Fruit fly (Drosophila melanogaster): Measurements from ENCODE around the gene prt.

The prt gene

DNA sequence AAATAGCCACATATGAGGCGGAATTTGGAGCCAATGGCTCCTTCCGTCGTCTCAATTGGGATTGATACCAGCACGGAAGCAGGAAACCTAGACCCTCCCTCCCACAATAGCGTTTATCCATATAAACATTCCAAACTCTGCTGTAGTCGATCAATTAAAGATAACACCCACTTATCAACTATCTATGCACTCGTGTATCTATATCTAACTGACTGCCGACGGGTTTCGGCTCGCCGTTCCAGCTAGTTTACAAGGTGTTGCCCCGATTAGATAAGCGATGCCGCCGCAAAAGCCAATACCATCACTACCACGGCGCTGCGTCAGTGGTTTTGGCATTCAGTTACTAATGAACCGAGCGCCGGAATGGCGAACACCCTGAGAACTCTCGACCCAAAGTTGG is 12.4 kb upstream of the prt start, which contains the start of gene CG10300:
CG10300 (plus strand) TSS at position 333 of the 400 bp plus-strand sequence.
- TF ChIP-seq CG12768 (GFP tag; optimal IDR thresholded peaks at IDR 0.05) (peak; percentile 7), CG7045 (GFP tag; optimal IDR thresholded peaks at IDR 0.05) (no peak), cnc (optimal IDR thresholded peaks at IDR 0.05) (no peak), cic (GFP tag; optimal IDR thresholded peaks at IDR 0.05) (peak; percentile 53)

DNA sequence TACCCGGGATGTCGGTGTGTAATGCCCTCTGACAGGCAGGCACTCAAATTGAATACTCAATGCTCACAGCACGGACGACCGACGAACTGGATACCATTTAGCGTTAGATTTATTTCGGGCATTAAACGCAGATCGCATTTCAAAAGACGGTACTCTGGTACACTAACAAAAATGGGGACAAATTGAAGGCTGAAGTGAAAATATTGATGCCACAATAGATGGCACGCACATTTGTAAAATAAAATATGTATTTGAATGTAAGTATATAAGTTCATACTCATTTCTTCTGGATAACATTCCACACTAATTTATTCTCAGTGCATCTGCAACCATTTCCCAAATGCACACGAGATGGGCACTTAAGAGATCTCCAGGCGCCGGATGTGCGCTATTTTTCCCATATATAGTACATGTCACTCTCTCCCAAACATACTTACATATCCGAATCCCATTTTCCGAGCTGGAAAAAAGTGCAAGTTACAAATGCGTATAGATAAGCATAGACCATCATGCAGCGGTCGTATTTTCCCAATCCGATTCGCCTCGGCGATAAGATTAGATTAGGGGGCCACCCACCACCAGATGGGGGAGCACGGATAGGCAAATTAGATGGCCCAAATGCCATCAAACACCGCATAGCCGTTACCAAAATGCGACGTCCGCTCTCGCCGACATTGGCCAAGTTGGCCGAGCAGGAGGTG is 10.8 kb upstream of the prt start, which contains the start of gene CG10301:
CG10301 (plus strand) TSS at position 651 of the 701 bp plus-strand sequence.
- no peak for TF ChIP-seq bab1 (GFP tag; optimal IDR thresholded peaks at IDR 0.05)
- TF ChIP-seq CG7045 (GFP tag; optimal IDR thresholded peaks at IDR 0.05), result no peak
- no peak for TF ChIP-seq CG33017 (tag; optimal IDR thresholded peaks at IDR 0.05)
- no peak for TF ChIP-seq CG11617 (GFP tag; optimal IDR thresholded peaks at IDR 0.05)
- no peak for TF ChIP-seq cnc (optimal IDR thresholded peaks at IDR 0.05)
- no peak for TF ChIP-seq CG5204 (GFP tag; optimal IDR thresholded peaks at IDR 0.05)
- TF ChIP-seq Hr96 (GFP tag; optimal IDR thresholded peaks at IDR 0.05), result no peak
- TF ChIP-seq CG14711 (tag; optimal IDR thresholded peaks at IDR 0.05), result no peak
- no peak for TF ChIP-seq Mnt (GFP tag; optimal IDR thresholded peaks at IDR 0.05)
- no peak for TF ChIP-seq Crg-1 (GFP tag; optimal IDR thresholded peaks at IDR 0.05)
- TF ChIP-seq CG12768 (GFP tag; optimal IDR thresholded peaks at IDR 0.05), result no peak
- TF ChIP-seq kay (GFP tag; ENCODE audit: borderline replicate concordance), result no peak
- no peak for TF ChIP-seq Clk (GFP tag; optimal IDR thresholded peaks at IDR 0.05)
- TF ChIP-seq CG7101 (tag; optimal IDR thresholded peaks at IDR 0.05), result no peak
- no peak for TF ChIP-seq tj (GFP tag; optimal IDR thresholded peaks at IDR 0.05)
- TF ChIP-seq cic (GFP tag; optimal IDR thresholded peaks at IDR 0.05), result no peak

DNA sequence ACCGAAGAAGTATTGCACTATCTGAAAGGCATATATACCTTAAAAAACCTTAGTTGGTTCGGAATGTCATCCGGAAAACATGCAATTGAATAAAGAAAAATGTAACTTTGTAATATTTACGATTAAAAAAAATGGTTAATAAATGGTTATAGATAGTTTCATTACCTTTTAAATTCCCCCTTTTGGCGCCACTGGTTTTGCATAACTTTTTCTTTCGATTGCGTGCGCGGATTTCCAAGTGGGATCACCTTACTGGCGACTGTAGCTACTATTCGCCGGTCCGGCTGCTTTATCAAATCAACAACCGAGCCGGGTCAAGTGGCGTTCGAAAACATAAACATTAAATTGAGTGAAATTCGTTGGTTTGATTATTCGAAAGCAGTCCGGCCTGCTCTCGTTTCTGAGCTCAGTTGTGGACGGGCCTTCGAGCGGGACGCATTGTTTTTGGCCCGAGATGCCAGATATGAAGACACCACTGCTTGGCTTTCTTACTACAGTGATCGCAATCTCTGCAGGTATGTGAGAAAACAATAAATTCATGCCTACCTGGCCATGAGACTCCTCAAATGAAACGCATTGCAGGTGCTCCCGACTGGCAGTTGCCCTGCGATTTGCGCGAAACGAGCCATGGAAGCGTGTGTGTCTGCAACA is 5.7 kb upstream of the prt start, which contains the start of gene Gba1b:
Gba1b (plus strand) TSS at position 422 of the 651 bp plus-strand sequence.
- no peak for TF ChIP-seq cnc (optimal IDR thresholded peaks at IDR 0.05)
- no peak for TF ChIP-seq CG5204 (GFP tag; optimal IDR thresholded peaks at IDR 0.05)
- no peak for TF ChIP-seq CG33017 (tag; optimal IDR thresholded peaks at IDR 0.05)
- no peak for TF ChIP-seq CG12768 (GFP tag; optimal IDR thresholded peaks at IDR 0.05)
- TF ChIP-seq cic (GFP tag; optimal IDR thresholded peaks at IDR 0.05), result no peak
- TF ChIP-seq Mnt (GFP tag; optimal IDR thresholded peaks at IDR 0.05), result no peak
- no peak for TF ChIP-seq Crg-1 (GFP tag; optimal IDR thresholded peaks at IDR 0.05)
- TF ChIP-seq pad (GFP tag; optimal IDR thresholded peaks at IDR 0.05), result no peak
- TF ChIP-seq CG7045 (GFP tag; optimal IDR thresholded peaks at IDR 0.05), result no peak
- TF ChIP-seq CG1620 (GFP tag; optimal IDR thresholded peaks at IDR 0.05), result no peak
- no peak for TF ChIP-seq tj (GFP tag; optimal IDR thresholded peaks at IDR 0.05)

DNA sequence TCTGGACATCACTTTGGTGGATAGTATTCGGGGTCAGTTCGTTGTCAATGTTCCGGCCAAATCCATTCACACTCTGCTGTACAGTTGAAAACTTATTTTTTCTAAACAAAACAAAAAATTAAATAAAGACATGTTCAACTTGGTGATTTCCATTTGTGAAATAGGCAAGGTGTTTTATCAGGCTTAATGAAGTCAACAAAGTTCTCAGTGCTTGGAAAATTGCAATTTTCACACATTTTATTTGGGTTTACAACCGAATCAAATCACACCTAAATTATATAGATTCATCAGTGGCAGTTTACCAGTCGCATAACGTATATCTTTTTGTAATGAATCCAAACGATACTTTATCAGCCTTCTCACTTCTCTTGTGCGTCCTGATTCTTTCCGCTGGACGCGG is 3.6 kb upstream of the prt start, which contains the start of gene Qsox4:
Qsox4 (plus strand) TSS at position 301 of the 400 bp plus-strand sequence.
- TF ChIP-seq CG11617 (GFP tag; optimal IDR thresholded peaks at IDR 0.05) (no peak), cnc (optimal IDR thresholded peaks at IDR 0.05) (no peak), CG14711 (tag; optimal IDR thresholded peaks at IDR 0.05) (no peak), tj (GFP tag; optimal IDR thresholded peaks at IDR 0.05) (no peak), CG7045 (GFP tag; optimal IDR thresholded peaks at IDR 0.05) (no peak), pad (GFP tag; optimal IDR thresholded peaks at IDR 0.05) (no peak), kay (GFP tag; ENCODE audit: borderline replicate concordance) (no peak), CG7101 (tag; optimal IDR thresholded peaks at IDR 0.05) (no peak), ovo (GFP tag; optimal IDR thresholded peaks at IDR 0.05) (no peak), Crg-1 (GFP tag; optimal IDR thresholded peaks at IDR 0.05) (no peak), CG33017 (tag; optimal IDR thresholded peaks at IDR 0.05) (no peak), CG5204 (GFP tag; optimal IDR thresholded peaks at IDR 0.05) (no peak), CG12768 (GFP tag; optimal IDR thresholded peaks at IDR 0.05) (no peak), CG1620 (GFP tag; optimal IDR thresholded peaks at IDR 0.05) (no peak), Mnt (GFP tag; optimal IDR thresholded peaks at IDR 0.05) (no peak), bab1 (GFP tag; optimal IDR thresholded peaks at IDR 0.05) (no peak)

DNA sequence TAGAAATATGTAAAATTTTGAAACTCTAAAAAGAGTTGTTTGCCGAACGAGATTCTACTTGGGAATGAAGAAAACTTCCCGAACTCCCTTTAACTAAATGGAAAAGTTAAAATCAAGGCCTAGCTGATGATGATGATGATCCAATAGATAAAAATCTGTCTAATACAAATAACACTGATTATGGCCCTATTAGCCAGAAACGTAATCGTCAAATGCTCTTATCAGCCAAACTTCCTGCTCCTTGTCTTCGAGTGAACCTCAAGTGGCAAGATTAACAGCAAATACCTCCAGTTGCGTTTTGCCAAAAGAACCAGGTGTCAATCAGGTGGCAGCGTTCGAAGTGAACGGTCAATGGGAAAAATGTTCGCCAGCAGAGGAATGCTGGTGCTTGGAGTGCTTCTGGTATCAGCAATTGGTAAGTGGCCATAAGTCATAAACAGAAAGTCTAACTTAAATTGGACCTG is 1.5 kb upstream of the prt start, which contains the start of the genes CG31468 and Gba1a:
CG31468 (minus strand) TSS at position 51 of the 464 bp plus-strand sequence.
Gba1a (plus strand) TSS at position 318 of the 464 bp plus-strand sequence.
- TF ChIP-seq toe (GFP tag; optimal IDR thresholded peaks at IDR 0.05) (no peak), cnc (optimal IDR thresholded peaks at IDR 0.05) (no peak), Clk (GFP tag; optimal IDR thresholded peaks at IDR 0.05) (no peak)

DNA sequence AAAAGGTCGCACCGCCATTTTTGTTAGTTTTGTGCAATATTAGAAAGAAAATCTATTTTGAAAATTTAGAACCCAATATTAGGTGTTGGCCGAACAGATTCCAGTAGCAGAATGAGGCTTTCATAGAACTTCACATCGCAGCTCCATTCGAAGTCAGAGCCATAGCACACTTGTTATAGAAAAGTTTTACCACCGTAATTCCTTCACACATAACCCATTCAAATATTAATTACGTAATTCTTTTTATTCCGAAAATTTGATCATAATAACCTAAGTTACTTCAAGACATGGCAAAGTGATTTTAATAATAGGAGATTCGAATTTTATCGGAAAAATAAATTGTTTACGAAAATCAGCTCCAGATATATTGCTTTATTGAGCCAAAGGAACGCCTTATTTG is 2.7 kb downstream of the prt start, which contains the start of gene CG10252:
CG10252 (minus strand) TSS at position 101 of the 400 bp plus-strand sequence.
- TF ChIP-seq tj (GFP tag; optimal IDR thresholded peaks at IDR 0.05) (no peak), Clk (GFP tag; optimal IDR thresholded peaks at IDR 0.05) (no peak), kay (GFP tag; ENCODE audit: borderline replicate concordance) (no peak), ovo (GFP tag; optimal IDR thresholded peaks at IDR 0.05) (no peak)
